Worm (Caenorhabditis elegans): ENCODE data around the gene C07B5.4.

DNA sequence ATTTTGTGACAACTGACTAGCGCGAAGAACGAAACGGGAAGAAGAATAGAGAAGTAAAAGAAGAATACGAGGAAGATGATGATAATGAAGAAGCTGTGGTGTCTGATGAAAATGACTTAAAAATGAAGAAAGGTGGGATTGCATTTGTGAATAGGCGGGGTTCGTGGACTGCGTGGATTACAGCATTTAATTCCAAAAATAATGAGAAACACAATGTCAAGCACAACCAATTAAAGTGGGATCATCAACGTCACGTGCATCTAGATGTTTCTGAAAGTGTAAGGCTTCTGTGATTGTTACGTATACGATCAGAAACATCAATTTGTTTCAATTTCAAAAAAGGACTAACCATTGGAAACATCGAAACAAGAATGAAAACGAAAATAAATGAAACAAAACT is 47.5 kb downstream of the C07B5.4 start, which contains the start of gene glb-17:
- TF ChIP-seq madf-3 (GFP tag; IDR thresholded peaks at IDR 0.05) (no peak), ccch-3 (GFP tag; optimal IDR thresholded peaks at IDR 0.05) (no peak), ztf-6 (GFP tag; IDR thresholded peaks at IDR 0.05) (no peak), bed-2 (GFP tag; IDR thresholded peaks at IDR 0.05) (no peak), die-1 (tag; optimal IDR thresholded peaks at IDR 0.05) (no peak), nhr-90 (tag; optimal IDR thresholded peaks at IDR 0.05) (no peak), ets-4 (GFP tag; optimal IDR thresholded peaks at IDR 0.05) (no peak), ama-1 (optimal IDR thresholded peaks at IDR 0.05) (no peak), ama-1 (GFP tag; optimal IDR thresholded peaks at IDR 0.05) (no peak), hlh-26 (GFP tag; conservative IDR thresholded peaks at IDR 0.05) (no peak), bed-1 (GFP tag; IDR thresholded peaks at IDR 0.05) (no peak)

Data from whole organism, young adult.